Fruit fly (Drosophila melanogaster): Measurements from ENCODE around the gene nudC.

nudC gene

DNA sequence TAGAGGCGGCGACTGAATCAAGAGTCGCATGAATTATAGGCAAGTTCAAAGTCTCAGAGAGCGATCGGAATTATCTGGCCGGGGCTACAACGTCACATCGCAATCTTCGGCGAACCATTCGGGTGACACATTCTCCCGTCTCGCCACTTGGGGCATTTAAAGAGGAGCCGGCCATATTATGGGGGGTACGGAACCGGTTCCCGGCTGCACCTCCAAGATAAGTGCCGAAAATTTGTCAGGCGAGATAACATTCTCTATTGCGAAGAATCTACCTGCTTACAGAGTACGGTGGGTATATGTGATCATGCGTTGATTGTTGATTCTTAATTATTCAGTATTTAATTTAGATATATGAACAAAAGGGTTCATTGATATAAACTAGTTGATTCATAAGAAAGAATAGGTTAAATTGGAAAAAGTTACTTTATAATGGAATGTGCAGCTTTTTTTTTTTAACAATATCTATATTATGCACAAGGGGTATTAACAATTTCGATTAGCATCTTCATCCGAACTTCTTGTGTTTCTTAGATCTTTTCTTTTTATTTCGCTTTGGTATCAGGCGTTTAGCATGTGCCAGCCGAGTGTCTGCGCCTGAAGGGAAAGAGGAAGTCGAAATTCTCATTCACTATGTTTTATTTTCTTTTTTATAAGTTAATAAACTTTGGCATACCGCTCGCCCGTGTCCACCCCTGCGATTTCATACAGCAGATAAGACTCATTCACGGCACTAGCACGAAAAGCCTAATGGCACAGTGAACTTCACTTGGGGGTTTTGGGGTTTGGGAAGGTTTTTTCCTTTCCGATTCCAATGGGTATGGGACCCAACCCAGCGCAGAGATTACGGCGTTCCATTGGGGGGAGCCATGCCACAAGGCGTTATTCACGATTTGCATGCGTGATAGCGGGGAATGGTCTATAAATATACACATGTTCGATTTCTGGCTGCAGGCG lies 3.0 kb upstream of the nudC start (continued):
- peak; percentile 56 for TF ChIP-seq Smox (GFP tag; optimal IDR thresholded peaks at IDR 0.05)

DNA sequence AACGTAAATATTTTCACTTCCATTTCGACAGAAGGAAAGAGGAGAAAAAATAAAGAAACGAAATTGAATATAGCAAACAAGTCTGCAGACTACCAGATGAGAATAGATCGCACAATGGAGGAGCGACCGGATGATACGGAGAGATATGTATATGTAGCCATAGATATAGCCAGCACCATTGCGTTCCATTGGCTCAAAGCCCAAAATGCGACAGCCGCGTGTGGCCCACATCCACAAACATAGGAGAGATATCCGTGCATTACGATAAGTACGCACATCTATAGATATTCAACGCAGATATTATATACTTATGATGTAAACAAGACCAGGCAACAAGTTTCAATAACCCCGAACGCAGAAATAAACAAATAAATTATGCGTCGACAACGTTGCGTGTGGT lies 1.5 kb upstream of the nudC start:
- TF ChIP-seq CG7368 (GFP tag; optimal IDR thresholded peaks at IDR 0.05) (no peak), CG6808 (GFP tag; optimal IDR thresholded peaks at IDR 0.05) (peak; percentile 50), ss (GFP tag; optimal IDR thresholded peaks at IDR 0.05) (peak; percentile 43 to 58), CG9139 (GFP tag; optimal IDR thresholded peaks at IDR 0.05) (peak; percentile 39)

DNA sequence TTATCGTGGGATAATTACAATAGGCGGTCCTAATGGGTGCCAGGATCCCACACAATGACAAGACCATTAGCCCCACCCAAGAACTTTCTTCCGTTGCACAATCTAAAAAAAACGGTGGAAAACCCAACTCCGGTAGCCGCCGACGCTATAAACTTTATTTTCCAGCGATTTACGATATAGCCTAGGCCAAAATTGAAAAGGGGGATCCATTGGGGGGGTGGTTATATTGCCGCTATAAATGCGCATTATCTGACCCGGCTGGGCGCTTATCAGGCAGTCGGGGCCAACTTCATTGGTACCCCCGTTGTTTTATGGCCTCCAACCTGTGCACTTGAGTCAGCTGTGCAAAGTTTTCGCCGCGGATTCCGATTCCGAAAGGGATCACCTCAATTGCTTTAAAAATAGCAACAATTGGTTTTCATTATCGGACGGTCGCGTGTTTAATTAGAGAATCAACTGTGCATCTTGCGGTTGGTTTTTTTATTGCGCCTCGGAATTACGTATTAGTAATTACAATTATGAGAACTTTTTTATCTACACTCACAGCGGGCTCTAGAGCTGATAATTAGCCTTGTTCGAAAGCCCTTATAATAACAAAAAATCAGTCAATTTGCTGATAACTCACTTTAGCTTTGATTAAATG lies 965 bp upstream of the nudC start:
- TF ChIP-seq CG6808 (GFP tag; optimal IDR thresholded peaks at IDR 0.05): no peak
- no peak for TF ChIP-seq net (GFP tag; optimal IDR thresholded peaks at IDR 0.05)
- no peak for TF ChIP-seq dac (GFP tag; optimal IDR thresholded peaks at IDR 0.05)
- no peak for TF ChIP-seq CG11294 (GFP tag; IDR thresholded peaks at IDR 0.05)
- TF ChIP-seq CG16779 (tag; optimal IDR thresholded peaks at IDR 0.05): peak; percentile 37
- TF ChIP-seq Gug (GFP tag; IDR thresholded peaks at IDR 0.05): 0 out of 2 replicates have a peak, but pooled peaks have one; percentile 10
- TF ChIP-seq CG3919 (GFP tag; optimal IDR thresholded peaks at IDR 0.05): no peak
- no peak for TF ChIP-seq fd59A (GFP tag; optimal IDR thresholded peaks at IDR 0.05)
- TF ChIP-seq CG9139 (GFP tag; optimal IDR thresholded peaks at IDR 0.05): no peak
- TF ChIP-seq svp (GFP tag): peak; percentile 70
- TF ChIP-seq Eip93F (GFP tag; optimal IDR thresholded peaks at IDR 0.05): peak; percentile 13
- no peak for TF ChIP-seq achi (GFP tag; optimal IDR thresholded peaks at IDR 0.05)
- TF ChIP-seq OdsH (GFP tag; optimal IDR thresholded peaks at IDR 0.05): no peak
- TF ChIP-seq Lpt (GFP tag; optimal IDR thresholded peaks at IDR 0.05): no peak
- TF ChIP-seq Sox14 (GFP tag; optimal IDR thresholded peaks at IDR 0.05): no peak
- peak; percentile 8 for TF ChIP-seq Smox (GFP tag; optimal IDR thresholded peaks at IDR 0.05)
- no peak for TF ChIP-seq Hr38 (GFP tag; optimal IDR thresholded peaks at IDR 0.05)
- TF ChIP-seq CG6854 (GFP tag; optimal IDR thresholded peaks at IDR 0.05): no peak
- TF ChIP-seq Eip75B (GFP tag; optimal IDR thresholded peaks at IDR 0.05): no peak
- TF ChIP-seq eg (GFP tag; IDR thresholded peaks at IDR 0.05): peak; percentile 33; the same call in 1 of the 3 replicates
- no peak for TF ChIP-seq CG3032 (tag; optimal IDR thresholded peaks at IDR 0.05)
- TF ChIP-seq dsx (GFP tag; optimal IDR thresholded peaks at IDR 0.05; ENCODE audit: poor library complexity, severe bottlenecking): no peak
- TF ChIP-seq Met (GFP tag; optimal IDR thresholded peaks at IDR 0.05): peak; percentile 16
- no peak for TF ChIP-seq spab (GFP tag; optimal IDR thresholded peaks at IDR 0.05)
- no peak for TF ChIP-seq CG1621 (tag; optimal IDR thresholded peaks at IDR 0.05)
- TF ChIP-seq CG8119 (GFP tag; IDR thresholded peaks at IDR 0.05): no peak
- TF ChIP-seq vri (GFP tag; optimal IDR thresholded peaks at IDR 0.05): peak; percentile 93
- no peak for TF ChIP-seq ss (GFP tag; optimal IDR thresholded peaks at IDR 0.05)
- TF ChIP-seq salr (GFP tag; optimal IDR thresholded peaks at IDR 0.05): no peak
- peak; percentile 34; the same call in 1 of the 3 replicates for TF ChIP-seq CG6163 (GFP tag; IDR thresholded peaks at IDR 0.05)
- TF ChIP-seq cyc (GFP tag; optimal IDR thresholded peaks at IDR 0.05): no peak
- TF ChIP-seq Hr39 (GFP tag; optimal IDR thresholded peaks at IDR 0.05): no peak
- TF ChIP-seq CG32006 (GFP tag; optimal IDR thresholded peaks at IDR 0.05): no peak
- TF ChIP-seq Eip78C (GFP tag): peak; percentile 47
- TF ChIP-seq CG15336 (GFP tag; IDR thresholded peaks at IDR 0.05): no peak
- no peak for TF ChIP-seq acj6 (GFP tag; optimal IDR thresholded peaks at IDR 0.05)
- no peak for TF ChIP-seq CG11762 (GFP tag; optimal IDR thresholded peaks at IDR 0.05; ENCODE audit: insufficient read depth)
- TF ChIP-seq CG6792 (GFP tag; optimal IDR thresholded peaks at IDR 0.05): no peak
- TF ChIP-seq CG10669 (GFP tag; optimal IDR thresholded peaks at IDR 0.05): no peak
- no peak for TF ChIP-seq CG8319 (GFP tag; optimal IDR thresholded peaks at IDR 0.05)
- no peak for TF ChIP-seq Sox15 (GFP tag; optimal IDR thresholded peaks at IDR 0.05)
- no peak for TF ChIP-seq CG7368 (GFP tag; optimal IDR thresholded peaks at IDR 0.05)
- TF ChIP-seq lz (GFP tag; optimal IDR thresholded peaks at IDR 0.05): no peak
- no peak for TF ChIP-seq CG8632 (GFP tag; optimal IDR thresholded peaks at IDR 0.05)

Data from whole organism, prepupa.